Worm (Caenorhabditis elegans): ENCODE results near the gene mstr-2.

Gene mstr-2

DNA sequence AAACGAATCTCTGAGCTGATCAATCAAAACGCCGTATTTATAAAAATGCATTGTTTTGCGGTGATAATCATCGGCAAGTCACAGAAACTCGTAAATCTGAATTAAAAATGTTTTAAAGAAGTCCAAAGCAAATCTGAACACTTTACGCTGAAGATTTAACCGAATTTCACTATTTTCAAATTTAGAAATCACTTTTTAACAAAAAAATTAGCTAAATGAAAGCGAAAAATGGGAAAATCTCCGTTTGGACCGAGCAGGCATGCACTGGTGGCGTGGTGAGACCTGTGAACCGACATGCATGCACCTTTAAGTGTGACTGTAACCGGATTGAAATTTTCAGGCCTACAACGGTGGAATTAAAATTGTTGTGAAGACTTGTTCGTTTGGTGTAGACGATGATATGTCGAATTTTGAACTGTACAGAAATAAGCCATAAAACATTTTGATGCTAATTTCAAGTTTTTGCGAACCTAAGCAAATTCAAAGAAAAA, 29.4 kb upstream of the mstr-2 start, which contains the start of gene C28A5.2:
C28A5.2 (minus strand) TSS at position 51 of the 491 bp plus-strand sequence.
- TF ChIP-seq drap-1 (GFP tag; optimal IDR thresholded peaks at IDR 0.05) (no peak), snpc-4 (tag; optimal IDR thresholded peaks at IDR 0.05) (no peak), nhr-2 (tag; optimal IDR thresholded peaks at IDR 0.05) (no peak), blmp-1 (tag; optimal IDR thresholded peaks at IDR 0.05) (no peak), M03D4.4 (tag; optimal IDR thresholded peaks at IDR 0.05) (no peak), ceh-43 (GFP tag; optimal IDR thresholded peaks at IDR 0.05) (no peak), unc-39 (tag; optimal IDR thresholded peaks at IDR 0.05) (no peak), nhr-28 (tag; optimal IDR thresholded peaks at IDR 0.05) (no peak), nhr-12 (tag; optimal IDR thresholded peaks at IDR 0.05) (no peak), hlh-1 (tag; optimal IDR thresholded peaks at IDR 0.05) (no peak), cnd-1 (tag; optimal IDR thresholded peaks at IDR 0.05) (no peak), ceh-83 (GFP tag; optimal IDR thresholded peaks at IDR 0.05) (no peak), unc-120 (tag; optimal IDR thresholded peaks at IDR 0.05; ENCODE audit: poor library complexity, severe bottlenecking) (no peak), nhr-237 (tag; optimal IDR thresholded peaks at IDR 0.05) (no peak)

DNA sequence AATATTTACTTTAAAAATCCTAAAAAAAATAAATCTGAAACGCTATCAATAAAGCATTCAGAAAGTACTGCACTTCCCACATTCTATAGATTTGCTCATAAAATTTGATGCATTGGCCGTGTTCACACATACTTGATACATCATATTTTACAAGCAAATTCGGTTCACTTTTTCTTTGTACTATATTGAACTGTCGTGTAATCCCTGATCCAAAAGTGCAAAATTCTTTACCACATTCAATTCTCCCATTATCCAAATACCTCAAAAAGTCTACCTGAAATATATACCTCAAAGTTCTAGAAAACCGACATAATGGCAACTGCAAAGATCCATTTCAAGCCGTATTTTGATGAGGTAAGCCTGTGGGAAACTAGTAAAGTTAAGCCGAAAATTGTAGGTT, 27.1 kb upstream of the mstr-2 start, which contains the start of gene nex-3:
nex-3 (plus strand) TSS at position 301 of the 400 bp plus-strand sequence.
- no peak for TF ChIP-seq mep-1 (tag; optimal IDR thresholded peaks at IDR 0.05)
- TF ChIP-seq sem-2 (GFP tag; optimal IDR thresholded peaks at IDR 0.05) = no peak
- TF ChIP-seq lsy-2 (tag; optimal IDR thresholded peaks at IDR 0.05) = no peak

DNA sequence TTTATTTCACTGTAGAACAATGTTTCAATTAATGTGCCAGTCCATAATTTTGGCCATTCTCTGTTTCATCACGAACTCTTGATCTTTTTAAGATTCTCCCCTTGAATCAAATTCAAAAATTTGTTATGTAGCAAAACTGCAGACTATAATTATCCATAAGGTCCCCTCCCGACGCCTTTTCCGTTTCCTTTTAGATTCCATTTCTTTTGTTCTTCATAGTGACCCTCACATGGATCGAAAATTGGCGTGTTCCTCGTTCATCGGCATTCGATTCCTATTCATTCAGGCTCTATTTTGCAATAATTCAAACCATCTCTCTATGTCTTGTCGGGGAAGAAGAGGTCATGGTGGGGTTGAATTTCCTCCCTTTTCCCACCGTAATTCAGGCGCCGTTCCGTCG, 24.4 kb upstream of the mstr-2 start:
- TF ChIP-seq ceh-43 (GFP tag; optimal IDR thresholded peaks at IDR 0.05) (peak; percentile 96), elt-1 (tag; optimal IDR thresholded peaks at IDR 0.05; ENCODE audit: borderline replicate concordance, insufficient read depth) (no peak)

DNA sequence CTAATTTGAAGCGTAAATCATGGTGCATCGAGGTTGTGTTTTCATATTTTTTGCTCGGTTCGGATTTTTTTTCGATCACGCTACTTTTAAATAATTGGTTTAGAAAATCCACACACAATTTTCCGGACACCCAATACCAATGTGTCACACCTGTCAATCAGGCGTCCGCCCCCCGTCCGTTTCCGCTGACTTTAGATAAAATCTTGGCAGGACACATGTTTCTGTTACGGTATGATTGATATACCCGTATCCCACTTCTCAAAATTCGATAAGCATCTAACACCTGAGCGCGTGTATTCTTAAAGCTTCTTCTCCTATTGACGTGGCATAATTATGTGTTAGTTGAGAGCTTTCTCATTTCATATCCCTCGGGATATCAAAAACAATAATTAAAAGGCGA, 20.9 kb upstream of the mstr-2 start:
- peak; percentile 67 for TF ChIP-seq elt-1 (tag; optimal IDR thresholded peaks at IDR 0.05; ENCODE audit: borderline replicate concordance, insufficient read depth)
- no peak for TF ChIP-seq flh-1 (GFP tag; optimal IDR thresholded peaks at IDR 0.05)
- TF ChIP-seq ceh-43 (GFP tag; optimal IDR thresholded peaks at IDR 0.05) = peak; percentile 77
- no peak for TF ChIP-seq lin-32 (GFP tag; optimal IDR thresholded peaks at IDR 0.05)
- no peak for TF ChIP-seq zip-8 (tag; optimal IDR thresholded peaks at IDR 0.05)
- peak; percentile 80 for TF ChIP-seq unc-62 (GFP tag; optimal IDR thresholded peaks at IDR 0.05)
- TF ChIP-seq nhr-2 (tag; optimal IDR thresholded peaks at IDR 0.05) = peak; percentile 18

DNA sequence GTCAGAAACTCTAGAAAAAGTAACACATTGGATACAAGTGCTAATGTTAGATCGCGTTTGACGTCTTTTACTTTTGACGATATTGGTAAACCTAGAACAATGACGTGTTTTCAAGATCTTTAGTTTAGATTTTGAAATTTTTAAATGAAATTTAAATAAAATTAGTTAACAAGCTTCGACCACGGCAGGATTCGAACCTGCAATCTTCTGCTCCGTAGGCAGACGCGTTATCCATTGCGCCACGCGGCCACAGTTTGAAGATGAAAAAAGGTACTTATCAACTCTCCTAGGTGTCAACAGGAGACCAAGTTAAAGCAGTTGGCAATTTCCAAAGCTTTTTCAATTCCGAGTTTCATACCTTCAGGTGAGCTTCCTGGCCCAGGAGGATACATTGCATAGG, 19.6 kb upstream of the mstr-2 start:
- no peak for TF ChIP-seq nhr-28 (tag; optimal IDR thresholded peaks at IDR 0.05)
- TF ChIP-seq nhr-76 (tag; optimal IDR thresholded peaks at IDR 0.05) = no peak
- TF ChIP-seq unc-62 (GFP tag; optimal IDR thresholded peaks at IDR 0.05) = no peak
- TF ChIP-seq cnd-1 (tag; optimal IDR thresholded peaks at IDR 0.05) = no peak
- TF ChIP-seq mls-2 (tag; optimal IDR thresholded peaks at IDR 0.05) = no peak
- no peak for TF ChIP-seq mep-1 (tag; optimal IDR thresholded peaks at IDR 0.05)
- no peak for TF ChIP-seq sptf-1 (tag; optimal IDR thresholded peaks at IDR 0.05)
- no peak for TF ChIP-seq zip-8 (tag; optimal IDR thresholded peaks at IDR 0.05)
- TF ChIP-seq nhr-12 (tag; optimal IDR thresholded peaks at IDR 0.05) = no peak
- no peak for TF ChIP-seq tbx-8 (GFP tag; optimal IDR thresholded peaks at IDR 0.05)
- TF ChIP-seq snpc-4 (tag; optimal IDR thresholded peaks at IDR 0.05) = no peak

DNA sequence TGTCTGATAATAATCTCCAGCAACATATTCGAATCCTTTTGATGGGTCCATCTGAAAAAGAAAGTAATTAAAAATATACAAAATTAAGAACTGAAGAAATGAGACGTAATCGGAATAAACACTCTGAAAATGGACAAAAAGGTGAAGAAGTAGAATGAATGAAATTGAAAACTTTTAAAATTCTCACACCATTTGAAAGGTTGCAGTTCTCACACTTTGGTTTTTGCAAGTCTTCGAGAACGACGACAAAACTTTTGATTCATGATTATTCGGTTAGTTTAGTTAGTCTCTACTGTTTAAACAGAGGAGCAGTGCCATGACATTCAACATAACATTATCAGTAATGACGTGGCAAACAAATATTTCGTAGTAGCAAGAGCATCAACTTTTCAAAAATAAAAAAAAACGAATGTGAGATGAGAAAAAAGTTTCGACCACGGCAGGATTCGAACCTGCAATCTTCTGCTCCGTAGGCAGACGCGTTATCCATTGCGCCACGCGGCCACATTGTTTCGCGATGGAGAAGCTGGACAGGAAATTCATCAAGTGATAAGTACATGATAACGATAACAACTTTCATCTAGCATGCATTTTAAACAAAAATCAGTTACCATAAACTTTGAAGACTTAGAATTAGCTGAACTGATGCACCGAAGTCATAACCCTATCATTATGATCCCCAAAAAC, 18.9 kb upstream of the mstr-2 start, which contains the start of gene ceh-43:
ceh-43 (minus strand) TSS at position 51 of the 687 bp plus-strand sequence.
- no peak for TF ChIP-seq sptf-1 (tag; optimal IDR thresholded peaks at IDR 0.05)
- TF ChIP-seq lin-32 (GFP tag; optimal IDR thresholded peaks at IDR 0.05) = no peak
- TF ChIP-seq M03D4.4 (tag; optimal IDR thresholded peaks at IDR 0.05) = no peak
- no peak for TF ChIP-seq flh-1 (GFP tag; optimal IDR thresholded peaks at IDR 0.05)
- TF ChIP-seq drap-1 (GFP tag; optimal IDR thresholded peaks at IDR 0.05) = no peak

All from whole organism, mixed stage, embryonic.